Worm (Caenorhabditis elegans) whole organism, L4/young adult: ENCODE results near the gene sru-8.

Experiments
- W03F9.2 ChIP-seq: fragments of 150-350 bp; optimal IDR thresholded peaks from 2 replicates; lab custom pipeline; 2014; ENCODE audit warnings: missing biosample characterization, missing genetic modification characterization
- dao-5 ChIP-seq: sonication (generic microtip); optimal IDR thresholded peaks from 2 replicates; lab custom pipeline; 2016; ENCODE audit warnings: missing genotype, missing genetic modification characterization, moderate library complexity, missing compliant biosample characterization
- him-1 ChIP-seq: sonication (generic microtip); optimal IDR thresholded peaks from 2 replicates; lab custom pipeline; 2016; ENCODE audit warnings: missing genotype, missing genetic modification reagents, missing genetic modification characterization, missing compliant biosample characterization

- no peak for TF ChIP-seq him-1 (tag; lab: Kevin White, UChicago)
- TF ChIP-seq dao-5 (tag; lab: Kevin White, UChicago), result no peak
- TF ChIP-seq W03F9.2, result no peak
Observed at ce11 chrV:9816390-9816789, 27.3 kb upstream of the sru-8 start, which contains the start of gene sru-31.
